Fruit fly (Drosophila melanogaster) whole organism, embryonic: Measurements from ENCODE around the gene brv3.

Experiments used
- Atf6 ChIP-seq: fragments of 200-800 bp; sonication (Bioruptor generic); IDR thresholded peaks from 2 replicates; pipeline ENCODE4 v1.3.6; 2022; ENCODE audit warnings: missing biosample characterization, missing genetic modification characterization
- B-H1 ChIP-seq: fragments of 200-800 bp; sonication (Bioruptor generic); IDR thresholded peaks from 3 replicates; pipeline ENCODE4 v1.3.6; 2022; ENCODE audit warnings: missing biosample characterization, missing genetic modification characterization
- Bdp1 ChIP-seq: fragments of 200-800 bp; sonication (Bioruptor generic); optimal IDR thresholded peaks from 3 replicates; lab custom pipeline; 2016; ENCODE audit warnings: missing biosample characterization, missing genetic modification characterization
- CG11696 ChIP-seq: fragments of 200-800 bp; sonication (Bioruptor generic); IDR thresholded peaks from 2 replicates; pipeline ENCODE4 v1.3.6; 2022; ENCODE audit warnings: missing biosample characterization, missing genetic modification characterization
- CG13287 ChIP-seq: fragments of 200-800 bp; sonication (Bioruptor generic); IDR thresholded peaks from 2 replicates; pipeline ENCODE4 v1.3.6; 2022; ENCODE audit warnings: missing biosample characterization, missing genetic modification characterization; ENCODE audit not compliant: partially characterized antibody
- CG13775 ChIP-seq: fragments of 200-800 bp; sonication (Bioruptor generic); optimal IDR thresholded peaks from 3 replicates; lab custom pipeline; 2017; ENCODE audit warnings: missing biosample characterization, mild to moderate bottlenecking, missing genetic modification characterization
- CG14014 ChIP-seq: fragments of 200-800 bp; sonication (Bioruptor generic); IDR thresholded peaks from 2 replicates; pipeline ENCODE4 v1.3.6; 2022; ENCODE audit warnings: missing biosample characterization, missing genetic modification characterization
- CG14710 ChIP-seq: fragments of 200-800 bp; sonication (Bioruptor generic); optimal IDR thresholded peaks from 3 replicates; lab custom pipeline; 2019; ENCODE audit warnings: missing biosample characterization, mild to moderate bottlenecking, missing genetic modification characterization, moderate library complexity
- CG15073 ChIP-seq: fragments of 200-800 bp; sonication (Bioruptor generic); optimal IDR thresholded peaks from 2 replicates; lab custom pipeline; 2016; ENCODE audit warnings: missing biosample characterization, missing genetic modification characterization
- CG16813 ChIP-seq: fragments of 200-800 bp; sonication (Bioruptor generic); IDR thresholded peaks from 3 replicates; pipeline ENCODE4 v1.3.6; 2022; ENCODE audit warnings: missing biosample characterization, missing genetic modification characterization; ENCODE audit not compliant: partially characterized antibody
- CG16815 ChIP-seq: fragments of 200-800 bp; sonication (Bioruptor generic); optimal IDR thresholded peaks from 3 replicates; lab custom pipeline; 2017; ENCODE audit warnings: missing biosample characterization, mild to moderate bottlenecking, missing genetic modification characterization
- CG17186 ChIP-seq: fragments of 200-800 bp; sonication (Bioruptor generic); optimal IDR thresholded peaks from 3 replicates; lab custom pipeline; 2017; ENCODE audit warnings: missing biosample characterization, missing genetic modification reagents, missing genetic modification characterization
- CG18619 ChIP-seq: fragments of 200-800 bp; sonication (Bioruptor generic); optimal IDR thresholded peaks from 3 replicates; lab custom pipeline; 2017; ENCODE audit warnings: missing biosample characterization, mild to moderate bottlenecking, missing genetic modification characterization
- CG2712 ChIP-seq: fragments of 200-800 bp; optimal IDR thresholded peaks from 3 replicates; lab custom pipeline; 2019; ENCODE audit warnings: missing biosample characterization, mild to moderate bottlenecking, missing genetic modification characterization, moderate library complexity
- CG30020 ChIP-seq: fragments of 200-800 bp; optimal IDR thresholded peaks from 2 replicates; lab custom pipeline; 2019; ENCODE audit warnings: missing biosample characterization, mild to moderate bottlenecking, missing genetic modification characterization, moderate library complexity
- CG30431 ChIP-seq: fragments of 200-800 bp; sonication (Bioruptor generic); optimal IDR thresholded peaks from 2 replicates; lab custom pipeline; 2017; ENCODE audit warnings: missing biosample characterization, missing genetic modification characterization
- CG31441 ChIP-seq: fragments of 200-800 bp; sonication (Bioruptor generic); IDR thresholded peaks from 2 replicates; pipeline ENCODE4 v1.3.6; 2022; ENCODE audit warnings: missing biosample characterization, missing genetic modification characterization
- CG32767 ChIP-seq: fragments of 200-800 bp; sonication (Bioruptor generic); IDR thresholded peaks from 2 replicates; pipeline ENCODE4 v1.3.6; 2022; ENCODE audit warnings: missing biosample characterization, missing genetic modification characterization
- CG33213 ChIP-seq: fragments of 200-800 bp; sonication (Bioruptor generic); optimal IDR thresholded peaks from 3 replicates; lab custom pipeline; 2016; ENCODE audit warnings: missing biosample characterization, missing genetic modification characterization
- CG3726 ChIP-seq: fragments of 200-800 bp; sonication (Bioruptor generic); IDR thresholded peaks from 3 replicates; pipeline ENCODE4, ENCODE4 v1.3.6; 2022; ENCODE audit warnings: missing biosample characterization, missing genetic modification characterization
- CG8359 ChIP-seq: fragments of 200-800 bp; sonication (Bioruptor generic); optimal IDR thresholded peaks from 2 replicates; lab custom pipeline; 2017; ENCODE audit warnings: missing biosample characterization, mild to moderate bottlenecking, missing genetic modification characterization, borderline replicate concordance
- CG9437 ChIP-seq: fragments of 200-800 bp; sonication (Bioruptor generic); optimal IDR thresholded peaks from 2 replicates; lab custom pipeline; 2018; ENCODE audit warnings: missing biosample characterization, mild to moderate bottlenecking, missing genetic modification characterization
- Camta ChIP-seq: fragments of 200-800 bp; sonication (Bioruptor generic); optimal IDR thresholded peaks from 2 replicates; lab custom pipeline; 2016; ENCODE audit warnings: missing biosample characterization, missing genetic modification characterization
- Dip3 ChIP-seq: fragments of 200-800 bp; sonication (Bioruptor generic); optimal IDR thresholded peaks from 3 replicates; lab custom pipeline; 2016; ENCODE audit warnings: missing biosample characterization, missing genetic modification characterization
- Dll ChIP-seq: fragments of 200-800 bp; sonication (Bioruptor generic); IDR thresholded peaks from 4 replicates; pipeline ENCODE4 v1.3.6; 2022; ENCODE audit warnings: missing biosample characterization, missing genetic modification characterization; ENCODE audit not compliant: partially characterized antibody
- Drgx ChIP-seq: fragments of 200-800 bp; sonication (Bioruptor generic); IDR thresholded peaks from 2 replicates; pipeline ENCODE4 v1.3.6; 2022; ENCODE audit warnings: missing biosample characterization, missing genetic modification characterization
- HHEX ChIP-seq: fragments of 200-800 bp; sonication (Bioruptor generic); optimal IDR thresholded peaks from 3 replicates; lab custom pipeline; 2017; ENCODE audit warnings: missing biosample characterization, mild to moderate bottlenecking, missing genetic modification characterization, missing genetic modification reagents
- HLH54F ChIP-seq: fragments of 200-800 bp; sonication (Bioruptor generic); optimal IDR thresholded peaks from 3 replicates; lab custom pipeline; 2016; ENCODE audit warnings: missing biosample characterization, missing genetic modification characterization
- Med ChIP-seq: fragments of 200-800 bp; sonication (Bioruptor generic); peaks from one replicate; lab custom pipeline; 2016; ENCODE audit warnings: missing biosample characterization, missing genetic modification characterization, mild to moderate bottlenecking, inconsistent platforms, moderate library complexity
- Optix ChIP-seq: fragments of 200-800 bp; sonication (Bioruptor generic); IDR thresholded peaks from 3 replicates; pipeline ENCODE4 v1.3.6; 2022; ENCODE audit warnings: missing biosample characterization, missing genetic modification characterization
- aop ChIP-seq: fragments of 200-800 bp; sonication (Bioruptor generic); IDR thresholded peaks from 2 replicates; pipeline ENCODE4 v1.3.6; 2022; ENCODE audit warnings: missing biosample characterization, missing genetic modification characterization
- bcd ChIP-seq: fragments of 200-800 bp; sonication (Bioruptor generic); optimal IDR thresholded peaks from 2 replicates; lab custom pipeline; 2017; ENCODE audit warnings: missing biosample characterization, mild to moderate bottlenecking, missing genetic modification characterization
- btn ChIP-seq: fragments of 200-800 bp; sonication (Bioruptor generic); optimal IDR thresholded peaks from 2 replicates; lab custom pipeline; 2016; ENCODE audit warnings: missing biosample characterization, missing genetic modification characterization
- chinmo ChIP-seq: fragments of 200-800 bp; sonication (Bioruptor generic); IDR thresholded peaks from 4 replicates; pipeline ENCODE4 v1.3.6; 2022; ENCODE audit warnings: missing biosample characterization, missing genetic modification characterization; ENCODE audit not compliant: partially characterized antibody
- dmrt11E ChIP-seq: fragments of 200-800 bp; sonication (Bioruptor generic); optimal IDR thresholded peaks from 3 replicates; lab custom pipeline; 2018; ENCODE audit warnings: missing biosample characterization, mild to moderate bottlenecking, missing genetic modification characterization, moderate library complexity
- emc ChIP-seq: fragments of 200-800 bp; sonication (Bioruptor generic); optimal IDR thresholded peaks from 2 replicates; lab custom pipeline; 2016; ENCODE audit warnings: missing biosample characterization, missing genetic modification characterization
- gcm ChIP-seq: fragments of 200-800 bp; sonication (Bioruptor generic); optimal IDR thresholded peaks from 2 replicates; lab custom pipeline; 2019; ENCODE audit warnings: missing biosample characterization, mild to moderate bottlenecking, missing genetic modification characterization, moderate library complexity
- gfzf ChIP-seq: fragments of 200-800 bp; sonication (Bioruptor generic); optimal IDR thresholded peaks from 2 replicates; lab custom pipeline; 2016; ENCODE audit warnings: missing biosample characterization, mild to moderate bottlenecking, missing genetic modification characterization, moderate library complexity
- knrl ChIP-seq: fragments of 200-800 bp; sonication (Bioruptor generic); IDR thresholded peaks from 3 replicates; pipeline ENCODE4 v1.3.6; 2022; ENCODE audit warnings: missing biosample characterization, missing genetic modification characterization; ENCODE audit not compliant: partially characterized antibody
- luna ChIP-seq: fragments of 200-800 bp; sonication (Bioruptor generic); optimal IDR thresholded peaks from 2 replicates; lab custom pipeline; 2016; ENCODE audit warnings: missing biosample characterization, missing genetic modification characterization
- mld ChIP-seq: fragments of 200-800 bp; sonication (Bioruptor generic); IDR thresholded peaks from 3 replicates; pipeline ENCODE4 v1.3.6; 2022; ENCODE audit warnings: missing biosample characterization, missing genetic modification characterization; ENCODE audit not compliant: partially characterized antibody
- nerfin-1 ChIP-seq: fragments of 200-800 bp; sonication (Bioruptor generic); optimal IDR thresholded peaks from 3 replicates; lab custom pipeline; 2019; ENCODE audit warnings: missing biosample characterization, mild to moderate bottlenecking, missing genetic modification characterization, moderate library complexity
- onecut ChIP-seq: fragments of 200-800 bp; sonication (Bioruptor generic); IDR thresholded peaks from 2 replicates; pipeline ENCODE4 v1.3.6; 2022; ENCODE audit warnings: missing biosample characterization, missing genetic modification characterization
- pan ChIP-seq, 4 experiments: fragments of >200 bp in 3 of 4; fragments of 200-800 bp in 1 of 4; sonication (Bioruptor generic) in 1 of 4; optimal IDR thresholded peaks in 3 of 4; IDR thresholded peaks in 1 of 4; 2 replicates each; pipeline versions ENCODE4 v1.3.6 to Lab custom; 2017 to 2022; ENCODE audit warnings: missing biosample characterization in 2 of 4, missing genetic modification characterization in 2 of 4, mixed read lengths in 1 of 4
- sqz ChIP-seq: fragments of 200-800 bp; sonication (Bioruptor generic); optimal IDR thresholded peaks from 3 replicates; lab custom pipeline; 2018; ENCODE audit warnings: missing biosample characterization, mild to moderate bottlenecking, missing genetic modification characterization
- tap ChIP-seq: fragments of 200-800 bp; optimal IDR thresholded peaks from 3 replicates; lab custom pipeline; 2019; ENCODE audit warnings: missing biosample characterization, mild to moderate bottlenecking, missing genetic modification characterization, moderate library complexity
- usp ChIP-seq: fragments of >200 bp; optimal IDR thresholded peaks from 2 replicates; lab custom pipeline; 2017; ENCODE audit warnings: missing biosample characterization, missing genetic modification characterization
- yki ChIP-seq: fragments of >200 bp; optimal IDR thresholded peaks from 3 replicates; lab custom pipeline; 2018
- zen ChIP-seq: fragments of 200-800 bp; sonication (Bioruptor generic); optimal IDR thresholded peaks from 3 replicates; lab custom pipeline; 2018; ENCODE audit warnings: missing biosample characterization, mild to moderate bottlenecking, missing genetic modification characterization, moderate library complexity

The brv3 gene

dm6 chrX:2581793-2582503, 42.4 kb downstream of the brv3 start (continued):
- TF ChIP-seq gcm (GFP tag; lab: Kevin White, UChicago) = no peak
- TF ChIP-seq Dip3 (GFP tag; lab: Kevin White, UChicago) = peak; percentile 75
- TF ChIP-seq HLH54F (GFP tag; lab: Kevin White, UChicago) = peak; percentile 83
- TF ChIP-seq knrl (GFP tag; lab: Robert Waterston, UW) = no peak
- TF ChIP-seq CG30020 (tag; lab: Kevin White, UChicago) = no peak
- TF ChIP-seq usp (GFP tag; lab: Kevin White, UChicago) = no peak
- no peak for TF ChIP-seq dmrt11E (tag; lab: Kevin White, UChicago)
- no peak for TF ChIP-seq yki
- TF ChIP-seq sqz (GFP tag; lab: Kevin White, UChicago) = no peak
- TF ChIP-seq CG18619 (GFP tag; lab: Kevin White, UChicago) = peak; percentile 75
- peak; percentile 63 for TF ChIP-seq Drgx (GFP tag; lab: Robert Waterston, UW)
- no peak for TF ChIP-seq chinmo (GFP tag; lab: Robert Waterston, UW)
- peak; percentile 39 for TF ChIP-seq tap (tag; lab: Kevin White, UChicago)
- TF ChIP-seq HHEX (GFP tag; lab: Kevin White, UChicago) = peak; percentile 80
- TF ChIP-seq CG14014 (GFP tag; lab: Robert Waterston, UW) = peak; percentile 90
- TF ChIP-seq mld = no peak
- peak; percentile 63; the same call in 1 of the 3 replicates for TF ChIP-seq CG3726 (GFP tag; lab: Robert Waterston, UW)
- TF ChIP-seq CG13287 (GFP tag; lab: Robert Waterston, UW) = no peak
- peak; percentile 49 for TF ChIP-seq CG30431 (GFP tag; lab: Kevin White, UChicago)
- no peak for TF ChIP-seq CG16813 (GFP tag; lab: Robert Waterston, UW)
- 0 out of 2 replicates have a peak, but pooled peaks have one; percentile 29 for TF ChIP-seq CG11696 (GFP tag; lab: Robert Waterston, UW)
- peak; percentile 32 for TF ChIP-seq CG9437 (GFP tag; lab: Kevin White, UChicago)
- TF ChIP-seq Med (GFP tag; lab: Kevin White, UChicago) = peak; percentile 97
- TF ChIP-seq CG16815 = peak; percentile 30
- TF ChIP-seq CG31441 = peak; percentile 67
- TF ChIP-seq CG33213 (GFP tag; lab: Kevin White, UChicago) = peak; percentile 40
- TF ChIP-seq Dll (GFP tag; lab: Robert Waterston, UW) = no peak
- TF ChIP-seq B-H1 (GFP tag; lab: Robert Waterston, UW) = peak; percentile 59; the same call in 2 of the 3 replicates
- peak; percentile 38 for TF ChIP-seq btn (GFP tag; lab: Kevin White, UChicago)
- TF ChIP-seq CG8359 (GFP tag; lab: Kevin White, UChicago) = no peak
- TF ChIP-seq luna (GFP tag; lab: Kevin White, UChicago) = peak; percentile 57
- TF ChIP-seq gfzf (GFP tag; lab: Kevin White, UChicago) = no peak
- peak; percentile 46 for TF ChIP-seq Camta (GFP tag; lab: Kevin White, UChicago)
- peak; percentile 74 for TF ChIP-seq bcd (GFP tag; lab: Kevin White, UChicago)
- TF ChIP-seq aop (GFP tag; lab: Robert Waterston, UW) = no peak
- peak; percentile 11 for TF ChIP-seq CG15073
- peak; percentile 64 for TF ChIP-seq onecut (GFP tag; lab: Robert Waterston, UW)
- TF ChIP-seq CG13775 (GFP tag; lab: Kevin White, UChicago) = peak; percentile 63
- peak; percentile 78 for TF ChIP-seq CG32767 (GFP tag; lab: Robert Waterston, UW)
- no peak for TF ChIP-seq CG17186
- no peak for TF ChIP-seq pan (optimal IDR thresholded peaks at IDR 0.05; lab: Kevin White, UChicago)
- TF ChIP-seq pan (GFP tag; optimal IDR thresholded peaks at IDR 0.05 in 1 of 2, IDR thresholded peaks at IDR 0.05 in 1 of 2) = peak in 1 of 2 experiments; percentile 85
- no peak for TF ChIP-seq zen (tag; lab: Kevin White, UChicago)
- peak; percentile 57 for TF ChIP-seq emc (GFP tag; lab: Kevin White, UChicago)
- peak; percentile 85 for TF ChIP-seq Atf6 (GFP tag; lab: Robert Waterston, UW)
- TF ChIP-seq Bdp1 (GFP tag; lab: Kevin White, UChicago) = peak; percentile 67
- TF ChIP-seq nerfin-1 (tag; lab: Kevin White, UChicago) = no peak
- peak; percentile 54 for TF ChIP-seq CG2712 (tag; lab: Kevin White, UChicago)
- TF ChIP-seq CG14710 (tag; lab: Kevin White, UChicago) = peak; percentile 0
- TF ChIP-seq Optix (GFP tag; lab: Robert Waterston, UW) = peak; percentile 71; the same call in 2 of the 3 replicates
